Fruit fly (Drosophila melanogaster) S2 (cell line): ENCODE measurements around the gene CG3625.
A peak's percentile ranks its signal among the peaks of the same experiment; 100 is the strongest.

Source experiments
- CG8478 ChIP-seq: fragments of >200 bp; optimal IDR thresholded peaks from 2 replicates; lab custom pipeline; 2018
- CTCF ChIP-seq, 2 experiments: fragments of >200 bp; optimal IDR thresholded peaks; 2 replicates each; lab custom pipeline; 2018

DNA sequence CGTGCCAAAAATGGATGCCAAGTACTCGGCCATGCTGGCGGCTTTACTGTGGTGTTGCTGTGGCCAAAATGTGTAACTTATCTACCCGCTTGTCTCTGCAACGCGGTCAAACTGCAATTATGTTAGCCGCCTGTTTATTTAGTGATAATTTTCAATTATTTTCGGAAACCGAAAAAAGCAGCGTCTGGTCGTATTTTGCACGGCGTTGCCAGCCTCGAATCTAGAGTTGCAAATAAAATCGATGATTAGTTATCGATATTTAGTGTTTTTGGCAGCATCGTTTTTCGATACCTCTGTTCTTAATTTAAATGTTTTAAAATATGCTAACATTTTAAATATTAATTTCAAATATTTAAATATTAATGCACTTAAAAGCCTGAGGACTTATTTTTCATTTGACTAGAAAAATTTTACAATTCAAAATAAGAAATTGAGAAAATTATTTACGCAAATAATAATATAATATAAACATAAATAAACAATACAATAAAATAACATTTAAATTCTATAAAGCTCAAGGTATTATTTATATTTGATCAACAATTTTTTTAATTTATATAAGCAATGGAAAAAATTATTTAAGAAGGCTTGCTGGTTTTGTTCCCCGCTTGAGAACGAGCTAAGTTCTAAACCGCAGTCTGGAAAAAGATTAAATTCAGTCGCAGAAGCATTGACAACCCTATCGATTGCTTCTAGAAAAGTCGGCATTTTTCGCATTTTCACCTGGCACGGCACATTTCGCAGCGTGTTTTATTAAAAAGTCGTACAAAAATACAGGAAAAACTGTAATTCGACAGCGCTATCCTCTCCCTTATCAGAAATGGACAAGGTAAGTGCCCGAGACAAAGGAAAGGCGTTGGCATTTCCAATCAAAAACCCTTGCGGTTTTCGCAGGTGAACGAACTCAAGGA is 3.1 kb upstream of the CG3625 start, which contains the start of the genes U2af38 and Stip1:
- no peak for TF ChIP-seq CG8478 (lab: Kevin White, UChicago)
- peak; percentile 35 to 48 for TF ChIP-seq CTCF (optimal IDR thresholded peaks at IDR 0.05; lab: Kevin White, UChicago)
